Fruit fly (Drosophila melanogaster) whole organism, embryonic: Measurements from ENCODE around the gene CG10959.

ENCODE experiments used
- CG10959 ChIP-seq: fragments of 200-800 bp; sonication (Bioruptor generic); IDR thresholded peaks from 2 replicates; pipeline ENCODE4 v1.3.6; 2022; ENCODE audit warnings: missing biosample characterization, missing genetic modification characterization
- CG12155 ChIP-seq: fragments of 200-800 bp; sonication (Bioruptor generic); optimal IDR thresholded peaks from 3 replicates; lab custom pipeline; 2016; ENCODE audit warnings: missing biosample characterization, missing genetic modification characterization
- CG1647 ChIP-seq: fragments of 200-800 bp; sonication (Bioruptor generic); optimal IDR thresholded peaks from 3 replicates; lab custom pipeline; 2016; ENCODE audit warnings: missing biosample characterization, missing genetic modification characterization
- CG18476 ChIP-seq: fragments of 200-800 bp; sonication (Bioruptor generic); optimal IDR thresholded peaks from 2 replicates; lab custom pipeline; 2016; ENCODE audit warnings: missing biosample characterization, mild to moderate bottlenecking, missing genetic modification characterization
- CG18619 ChIP-seq: fragments of 200-800 bp; sonication (Bioruptor generic); optimal IDR thresholded peaks from 3 replicates; lab custom pipeline; 2017; ENCODE audit warnings: missing biosample characterization, mild to moderate bottlenecking, missing genetic modification characterization
- CG2120 ChIP-seq: fragments of 200-800 bp; sonication (Bioruptor generic); optimal IDR thresholded peaks from 3 replicates; lab custom pipeline; 2016; ENCODE audit warnings: missing biosample characterization, missing genetic modification characterization
- CG2889 ChIP-seq: fragments of 200-800 bp; sonication (Bioruptor generic); IDR thresholded peaks from 3 replicates; pipeline ENCODE4 v1.3.6; 2022; ENCODE audit warnings: missing biosample characterization, missing genetic modification characterization
- CG30431 ChIP-seq: fragments of 200-800 bp; sonication (Bioruptor generic); optimal IDR thresholded peaks from 2 replicates; lab custom pipeline; 2017; ENCODE audit warnings: missing biosample characterization, missing genetic modification characterization
- CG33213 ChIP-seq: fragments of 200-800 bp; sonication (Bioruptor generic); optimal IDR thresholded peaks from 3 replicates; lab custom pipeline; 2016; ENCODE audit warnings: missing biosample characterization, missing genetic modification characterization
- CG4328 ChIP-seq: fragments of 200-800 bp; sonication (Bioruptor generic); optimal IDR thresholded peaks from 3 replicates; lab custom pipeline; 2017; ENCODE audit warnings: missing biosample characterization, missing genetic modification reagents, missing genetic modification characterization
- CG4707 ChIP-seq: fragments of 200-800 bp; sonication (Bioruptor generic); optimal IDR thresholded peaks from 2 replicates; lab custom pipeline; 2018; ENCODE audit warnings: missing biosample characterization, mild to moderate bottlenecking, missing genetic modification characterization, moderate library complexity
- CG6175 ChIP-seq: fragments of 200-800 bp; sonication (Bioruptor generic); IDR thresholded peaks from 3 replicates; pipeline ENCODE4 v1.3.6; 2022; ENCODE audit warnings: missing biosample characterization, missing genetic modification characterization
- CG7271 ChIP-seq: fragments of 200-800 bp; sonication (Bioruptor generic); optimal IDR thresholded peaks from 2 replicates; lab custom pipeline; 2018; ENCODE audit warnings: missing biosample characterization, mild to moderate bottlenecking, missing genetic modification characterization, moderate library complexity
- CG7928 ChIP-seq: fragments of 200-800 bp; sonication (Bioruptor generic); optimal IDR thresholded peaks from 2 replicates; lab custom pipeline; 2017; ENCODE audit warnings: missing biosample characterization, mild to moderate bottlenecking, missing genetic modification characterization
- CG8388 ChIP-seq: fragments of 200-800 bp; sonication (Bioruptor generic); optimal IDR thresholded peaks from 2 replicates; lab custom pipeline; 2019; ENCODE audit warnings: missing biosample characterization, mild to moderate bottlenecking, missing genetic modification characterization, moderate library complexity
- CG9727 ChIP-seq: fragments of 200-800 bp; sonication (Bioruptor generic); optimal IDR thresholded peaks from 3 replicates; lab custom pipeline; 2017; ENCODE audit warnings: missing biosample characterization, mild to moderate bottlenecking, missing genetic modification characterization
- D ChIP-seq, 2 experiments: fragments of 200-800 bp in 1 of 2; fragments of >200 bp in 1 of 2; sonication (Bioruptor generic) in 1 of 2; optimal IDR thresholded peaks; 2 replicates in 1 of 2; 3 replicates in 1 of 2; lab custom pipeline; 2017; ENCODE audit warnings: mild to moderate bottlenecking in 1 of 2, missing biosample characterization in 1 of 2, missing genetic modification characterization in 1 of 2, missing genetic modification reagents in 1 of 2
- Dref ChIP-seq: fragments of 200-800 bp; sonication (Bioruptor generic); IDR thresholded peaks from 2 replicates; pipeline ENCODE4 v1.3.6; 2022; ENCODE audit warnings: missing biosample characterization, missing genetic modification characterization
- Fer3 ChIP-seq: fragments of 200-800 bp; sonication (Bioruptor generic); optimal IDR thresholded peaks from 2 replicates; lab custom pipeline; 2018; ENCODE audit warnings: missing biosample characterization, mild to moderate bottlenecking, missing genetic modification characterization, moderate library complexity
- HHEX ChIP-seq: fragments of 200-800 bp; sonication (Bioruptor generic); optimal IDR thresholded peaks from 3 replicates; lab custom pipeline; 2017; ENCODE audit warnings: missing biosample characterization, mild to moderate bottlenecking, missing genetic modification characterization, missing genetic modification reagents
- Hmr ChIP-seq: fragments of 200-800 bp; sonication (Bioruptor generic); optimal IDR thresholded peaks from 3 replicates; lab custom pipeline; 2017; ENCODE audit warnings: mild to moderate bottlenecking, missing biosample characterization, missing genetic modification reagents, missing genetic modification characterization
- NC2β ChIP-seq: fragments of 200-800 bp; sonication (Bioruptor generic); optimal IDR thresholded peaks from 2 replicates; lab custom pipeline; 2016; ENCODE audit warnings: missing biosample characterization, missing genetic modification characterization
- Stat92E ChIP-seq, 3 experiments: fragments of >200 bp in 2 of 3; fragments of 200-800 bp in 1 of 3; sonication (Bioruptor generic) in 1 of 3; optimal IDR thresholded peaks; 2 replicates each; lab custom pipeline; 2017 to 2019; ENCODE audit warnings: missing biosample characterization in 3 of 3, missing genetic modification characterization in 3 of 3, mild to moderate bottlenecking in 1 of 3, moderate library complexity in 1 of 3
- Tbp ChIP-seq: fragments of >200 bp; optimal IDR thresholded peaks from 2 replicates; lab custom pipeline; 2018; ENCODE audit warnings: missing biosample characterization, missing genetic modification characterization
- Xbp1 ChIP-seq: fragments of 200-800 bp; sonication (Bioruptor generic); optimal IDR thresholded peaks from 3 replicates; lab custom pipeline; 2016; ENCODE audit warnings: missing biosample characterization, mild to moderate bottlenecking, missing genetic modification characterization
- Xrp1 ChIP-seq: fragments of 200-800 bp; sonication (Bioruptor generic); IDR thresholded peaks from 2 replicates; pipeline ENCODE4 v1.3.6; 2022; ENCODE audit warnings: missing biosample characterization, missing genetic modification characterization
- YL-1 ChIP-seq: fragments of 200-800 bp; sonication (Bioruptor generic); optimal IDR thresholded peaks from 3 replicates; lab custom pipeline; 2017; ENCODE audit warnings: missing biosample characterization, mild to moderate bottlenecking, missing genetic modification characterization
- amos ChIP-seq: fragments of 200-800 bp; sonication (Bioruptor generic); IDR thresholded peaks from 2 replicates; pipeline ENCODE4 v1.3.6; 2022; ENCODE audit warnings: missing biosample characterization, missing genetic modification characterization; ENCODE audit not compliant: partially characterized antibody
- ase ChIP-seq: fragments of 200-800 bp; sonication (Bioruptor generic); IDR thresholded peaks from 3 replicates; pipeline ENCODE4 v1.3.6; 2022; ENCODE audit warnings: missing biosample characterization, missing genetic modification characterization
- bowl ChIP-seq: fragments of 200-800 bp; sonication (Bioruptor generic); IDR thresholded peaks from 2 replicates; pipeline ENCODE4 v1.3.6; 2022; ENCODE audit warnings: missing biosample characterization, missing genetic modification characterization
- crc ChIP-seq: fragments of 200-800 bp; sonication (Bioruptor generic); optimal IDR thresholded peaks from 2 replicates; lab custom pipeline; 2016; ENCODE audit warnings: missing biosample characterization, missing genetic modification characterization
- dati ChIP-seq: fragments of 200-800 bp; sonication (Bioruptor generic); IDR thresholded peaks from 2 replicates; pipeline ENCODE4 v1.3.6; 2022; ENCODE audit warnings: missing biosample characterization, missing genetic modification characterization
- dysf ChIP-seq: fragments of 200-800 bp; sonication (Bioruptor generic); IDR thresholded peaks from 3 replicates; pipeline ENCODE4 v1.3.6; 2022; ENCODE audit warnings: missing biosample characterization, missing genetic modification characterization
- emc ChIP-seq: fragments of 200-800 bp; sonication (Bioruptor generic); optimal IDR thresholded peaks from 2 replicates; lab custom pipeline; 2016; ENCODE audit warnings: missing biosample characterization, missing genetic modification characterization
- ham ChIP-seq: fragments of 200-800 bp; sonication (Bioruptor generic); IDR thresholded peaks from 2 replicates; pipeline ENCODE4 v1.3.6; 2022; ENCODE audit warnings: missing biosample characterization, missing genetic modification characterization
- ind ChIP-seq: fragments of 200-800 bp; sonication (Bioruptor generic); optimal IDR thresholded peaks from 3 replicates; lab custom pipeline; 2016; ENCODE audit warnings: missing biosample characterization, missing genetic modification characterization
- jigr1 ChIP-seq: fragments of 200-800 bp; sonication (Bioruptor generic); IDR thresholded peaks from 3 replicates; pipeline ENCODE4 v1.3.6; 2022; ENCODE audit warnings: missing biosample characterization, missing genetic modification characterization
- knrl ChIP-seq: fragments of 200-800 bp; sonication (Bioruptor generic); IDR thresholded peaks from 3 replicates; pipeline ENCODE4 v1.3.6; 2022; ENCODE audit warnings: missing biosample characterization, missing genetic modification characterization; ENCODE audit not compliant: partially characterized antibody
- onecut ChIP-seq: fragments of 200-800 bp; sonication (Bioruptor generic); IDR thresholded peaks from 2 replicates; pipeline ENCODE4 v1.3.6; 2022; ENCODE audit warnings: missing biosample characterization, missing genetic modification characterization
- pb ChIP-seq: fragments of 200-800 bp; sonication (Bioruptor generic); optimal IDR thresholded peaks from 3 replicates; lab custom pipeline; 2016; ENCODE audit warnings: missing biosample characterization, missing genetic modification characterization
- pho ChIP-seq: fragments of 200-800 bp; sonication (Bioruptor generic); optimal IDR thresholded peaks from 2 replicates; lab custom pipeline; 2016; ENCODE audit warnings: missing biosample characterization, missing genetic modification characterization
- schlank ChIP-seq: fragments of 200-800 bp; sonication (Bioruptor generic); optimal IDR thresholded peaks from 2 replicates; lab custom pipeline; 2018; ENCODE audit warnings: missing biosample characterization, mild to moderate bottlenecking, missing genetic modification characterization
- sd ChIP-seq: fragments of 200-800 bp; sonication (Bioruptor generic); optimal IDR thresholded peaks from 3 replicates; lab custom pipeline; 2018; ENCODE audit warnings: missing biosample characterization, mild to moderate bottlenecking, missing genetic modification characterization, moderate library complexity
- seq ChIP-seq: fragments of 200-800 bp; sonication (Bioruptor generic); IDR thresholded peaks from 2 replicates; pipeline ENCODE4 v1.3.6; 2022; ENCODE audit warnings: missing biosample characterization, missing genetic modification characterization
- slbo ChIP-seq: fragments of 200-800 bp; sonication (Bioruptor generic); IDR thresholded peaks from 2 replicates; pipeline ENCODE4 v1.3.6; 2022; ENCODE audit warnings: missing biosample characterization, missing genetic modification characterization
- so ChIP-seq: fragments of 200-800 bp; sonication (Bioruptor generic); IDR thresholded peaks from 3 replicates; pipeline ENCODE4 v1.3.6; 2022; ENCODE audit warnings: missing biosample characterization, missing genetic modification characterization
- toy ChIP-seq: fragments of 200-800 bp; sonication (Bioruptor generic); IDR thresholded peaks from 2 replicates; pipeline ENCODE4 v1.3.6; 2022; ENCODE audit warnings: missing biosample characterization, missing genetic modification characterization
- unpg ChIP-seq: fragments of 200-800 bp; sonication (Bioruptor generic); optimal IDR thresholded peaks from 3 replicates; lab custom pipeline; 2018; ENCODE audit warnings: missing biosample characterization, mild to moderate bottlenecking, missing genetic modification characterization, moderate library complexity
- vnd ChIP-seq: fragments of 200-800 bp; sonication (Bioruptor generic); IDR thresholded peaks from 3 replicates; pipeline ENCODE4 v1.3.6; 2022; ENCODE audit warnings: missing biosample characterization, missing genetic modification characterization; ENCODE audit not compliant: partially characterized antibody
- wor ChIP-seq: fragments of 200-800 bp; sonication (Bioruptor generic); IDR thresholded peaks from 2 replicates; pipeline ENCODE4 v1.3.6; 2022; ENCODE audit warnings: missing biosample characterization, missing genetic modification characterization

The CG10959 gene

DNA sequence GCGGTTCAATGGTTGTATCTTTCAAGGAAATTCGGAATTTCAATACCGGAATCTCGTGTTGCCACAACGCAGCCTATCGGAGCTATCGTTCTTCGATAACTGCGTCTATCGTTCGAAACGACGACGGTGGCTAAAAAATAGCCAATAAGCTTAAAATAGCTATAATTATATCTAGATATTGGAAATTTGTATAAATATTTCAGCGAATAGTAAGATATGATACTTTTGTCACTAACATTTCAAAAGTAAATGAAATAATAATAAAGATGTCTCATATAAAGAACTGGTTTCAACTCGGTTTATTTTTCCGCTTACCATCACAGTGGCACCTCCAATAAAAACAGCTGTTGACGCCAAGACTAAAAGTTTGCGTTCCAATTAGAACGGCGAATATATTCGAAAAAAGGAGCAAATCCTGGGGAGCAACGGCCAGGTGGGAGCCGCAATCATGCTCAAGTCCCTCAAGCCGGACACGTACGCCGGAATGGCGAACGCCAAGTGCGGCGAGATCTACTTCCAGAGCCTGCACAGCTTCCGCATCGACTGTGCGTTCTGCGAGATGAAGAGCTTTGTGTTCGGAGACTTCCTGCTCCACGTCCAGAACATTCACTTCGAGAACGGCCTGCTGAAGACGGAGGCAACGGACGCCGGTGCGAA, 3.0 kb upstream of the CG10959 start, which contains the start of the genes alpha-PheRS and CG2129 (continued):
- no peak for TF ChIP-seq ase (GFP tag; lab: Robert Waterston, UW)
- no peak for TF ChIP-seq sd (tag; lab: Kevin White, UChicago)
- no peak for TF ChIP-seq CG33213 (GFP tag; lab: Kevin White, UChicago)
- no peak for TF ChIP-seq so (GFP tag; lab: Robert Waterston, UW)
- TF ChIP-seq CG18476 (GFP tag; lab: Kevin White, UChicago) = no peak
- TF ChIP-seq vnd (GFP tag; lab: Robert Waterston, UW) = no peak
- no peak for TF ChIP-seq HHEX (GFP tag; lab: Kevin White, UChicago)
- TF ChIP-seq Hmr (GFP tag; lab: Kevin White, UChicago) = no peak
- TF ChIP-seq Tbp (GFP tag; lab: Kevin White, UChicago) = no peak
- TF ChIP-seq knrl (GFP tag; lab: Robert Waterston, UW) = no peak
- TF ChIP-seq D (optimal IDR thresholded peaks at IDR 0.05; lab: Kevin White, UChicago) = no peak
- TF ChIP-seq D (GFP tag; optimal IDR thresholded peaks at IDR 0.05; lab: Kevin White, UChicago) = no peak
- TF ChIP-seq CG2120 (GFP tag; lab: Kevin White, UChicago) = peak; percentile 84
- no peak for TF ChIP-seq CG9727
- peak; percentile 47; the same call in 2 of the 3 replicates for TF ChIP-seq dysf (GFP tag; lab: Robert Waterston, UW)
- TF ChIP-seq schlank (tag; lab: Kevin White, UChicago) = no peak
- peak; percentile 64 for TF ChIP-seq YL-1
- no peak for TF ChIP-seq jigr1 (GFP tag; lab: Robert Waterston, UW)
- TF ChIP-seq unpg (GFP tag; lab: Kevin White, UChicago) = no peak
- TF ChIP-seq pb = no peak
- no peak for TF ChIP-seq CG30431 (GFP tag; lab: Kevin White, UChicago)
- peak; percentile 23 for TF ChIP-seq pho (GFP tag; lab: Kevin White, UChicago)
- peak; percentile 21; the same call in 1 of the 2 replicates for TF ChIP-seq onecut (GFP tag; lab: Robert Waterston, UW)
- no peak for TF ChIP-seq NC2β (GFP tag; lab: Kevin White, UChicago)
- TF ChIP-seq CG7271 (tag; lab: Kevin White, UChicago) = no peak
- no peak for TF ChIP-seq dati (GFP tag; lab: Robert Waterston, UW)
- TF ChIP-seq CG4328 (GFP tag; lab: Kevin White, UChicago) = peak; percentile 3
- TF ChIP-seq bowl (GFP tag; lab: Robert Waterston, UW) = no peak
- no peak for TF ChIP-seq CG4707 (GFP tag; lab: Kevin White, UChicago)
- no peak for TF ChIP-seq toy
- TF ChIP-seq CG1647 = no peak
- TF ChIP-seq CG12155 (GFP tag; lab: Kevin White, UChicago) = peak; percentile 3
- no peak for TF ChIP-seq ind (GFP tag; lab: Kevin White, UChicago)
- TF ChIP-seq wor (GFP tag; lab: Robert Waterston, UW) = no peak
- TF ChIP-seq emc (GFP tag; lab: Kevin White, UChicago) = no peak
- no peak for TF ChIP-seq CG10959 (GFP tag; lab: Robert Waterston, UW)
- no peak for TF ChIP-seq seq (GFP tag; lab: Robert Waterston, UW)
- TF ChIP-seq CG18619 (GFP tag; lab: Kevin White, UChicago) = no peak
- TF ChIP-seq Xbp1 (GFP tag; lab: Kevin White, UChicago) = peak; percentile 18
- TF ChIP-seq Dref (GFP tag; lab: Robert Waterston, UW) = peak; percentile 68
- TF ChIP-seq Fer3 = peak; percentile 43
- TF ChIP-seq slbo (GFP tag; lab: Robert Waterston, UW) = peak; percentile 37
- no peak for TF ChIP-seq ham (GFP tag; lab: Robert Waterston, UW)
- TF ChIP-seq CG8388 (GFP tag; lab: Kevin White, UChicago) = peak; percentile 9
- no peak for TF ChIP-seq CG2889 (GFP tag; lab: Robert Waterston, UW)
- TF ChIP-seq crc = no peak
- TF ChIP-seq CG7928 = no peak
- TF ChIP-seq Xrp1 (GFP tag; lab: Robert Waterston, UW) = peak; percentile 26; the same call in 1 of the 2 replicates
- TF ChIP-seq Stat92E (GFP tag; optimal IDR thresholded peaks at IDR 0.05; lab: Kevin White, UChicago) = peak in 1 of 3 experiments; percentile 61
- TF ChIP-seq CG6175 = no peak
- TF ChIP-seq amos (GFP tag; lab: Robert Waterston, UW) = peak; percentile 5; the same call in 1 of the 2 replicates
